Fruit fly (Drosophila melanogaster) whole organism, wandering third instar larva: ENCODE results near the gene RpS27.

Source experiments
- Abd-B ChIP-seq: fragments of >200 bp; optimal IDR thresholded peaks from 2 replicates; lab custom pipeline; 2017; ENCODE audit warnings: missing biosample characterization, missing genetic modification characterization
- CG32264 ChIP-seq: fragments of 200-800 bp; sonication (Bioruptor generic); optimal IDR thresholded peaks from 2 replicates; lab custom pipeline; 2016; ENCODE audit warnings: missing biosample characterization, missing genetic modification characterization
- Dif ChIP-seq: fragments of 200-275, 200-300 bp; sonication (Bioruptor generic); optimal IDR thresholded peaks from 2 replicates; lab custom pipeline; 2018; ENCODE audit warnings: missing biosample characterization, missing genetic modification characterization; ENCODE audit not compliant: partially characterized antibody
- GATAd ChIP-seq: sonication (Bioruptor generic); optimal IDR thresholded peaks from 2 replicates; lab custom pipeline; 2016; ENCODE audit warnings: missing biosample characterization, missing genetic modification characterization
- HLH106 ChIP-seq: fragments of 200-800 bp; optimal IDR thresholded peaks from 3 replicates; lab custom pipeline; 2019; ENCODE audit warnings: missing biosample characterization, mild to moderate bottlenecking, missing genetic modification characterization, moderate library complexity
- Hr83 ChIP-seq: fragments of 200-300 bp; sonication (Bioruptor generic); optimal IDR thresholded peaks from 2 replicates; lab custom pipeline; 2016; ENCODE audit warnings: missing biosample characterization, mild to moderate bottlenecking, missing genetic modification characterization, moderate library complexity; ENCODE audit not compliant: poor library complexity, severe bottlenecking
- Jra ChIP-seq: sonication (Bioruptor generic); optimal IDR thresholded peaks from 2 replicates; lab custom pipeline; 2016; ENCODE audit warnings: missing biosample characterization, missing genetic modification characterization
- N ChIP-seq: fragments of >200 bp; optimal IDR thresholded peaks from 2 replicates; lab custom pipeline; 2018; ENCODE audit warnings: missing biosample characterization, missing external identifiers, missing genetic modification characterization
- fru ChIP-seq: fragments of 200-800 bp; sonication (Bioruptor generic); optimal IDR thresholded peaks from 3 replicates; lab custom pipeline; 2016; ENCODE audit warnings: missing biosample characterization, mild to moderate bottlenecking, missing genetic modification characterization
- h ChIP-seq: fragments of 200-800 bp; sonication (Bioruptor generic); optimal IDR thresholded peaks from 3 replicates; lab custom pipeline; 2016; ENCODE audit warnings: missing biosample characterization, mild to moderate bottlenecking, missing genetic modification characterization
- jim ChIP-seq: fragments of 175-275, 200-325 bp; sonication (Bioruptor generic); optimal IDR thresholded peaks from 2 replicates; lab custom pipeline; 2016; ENCODE audit warnings: missing biosample characterization, mild to moderate bottlenecking, missing genetic modification characterization
- lola ChIP-seq: fragments of >200 bp; optimal IDR thresholded peaks from 2 replicates; lab custom pipeline; 2017; ENCODE audit warnings: missing biosample characterization, missing genetic modification characterization
- pan ChIP-seq: fragments of >200 bp; optimal IDR thresholded peaks from 2 replicates; lab custom pipeline; 2017
- tai ChIP-seq: sonication (Bioruptor generic); optimal IDR thresholded peaks from 2 replicates; lab custom pipeline; 2016; ENCODE audit warnings: missing biosample characterization, missing genetic modification characterization

dm6 chr3R:25207405-25208003, 39.8 kb downstream of the RpS27 start:
- TF ChIP-seq jim (GFP tag; lab: Kevin White, UChicago), result no peak
- no peak for TF ChIP-seq Jra (GFP tag; lab: Kevin White, UChicago)
- TF ChIP-seq HLH106 (tag; lab: Kevin White, UChicago), result peak; percentile 71
- TF ChIP-seq GATAd (GFP tag; lab: Kevin White, UChicago), result no peak
- no peak for TF ChIP-seq lola
- TF ChIP-seq CG32264, result peak; percentile 4
- peak; percentile 71 for TF ChIP-seq h
- peak; percentile 75 for TF ChIP-seq fru (GFP tag; lab: Kevin White, UChicago)
- TF ChIP-seq tai (GFP tag; lab: Kevin White, UChicago), result peak; percentile 20
- TF ChIP-seq Hr83 (GFP tag; lab: Kevin White, UChicago), result no peak
- TF ChIP-seq Dif, result no peak
- no peak for TF ChIP-seq Abd-B
- TF ChIP-seq pan (lab: Kevin White, UChicago), result no peak
- no peak for TF ChIP-seq N (GFP tag; lab: Kevin White, UChicago)
